Comparison of ENCODE assay signal across 2 worm cellular contexts in the genomic region with DNA sequence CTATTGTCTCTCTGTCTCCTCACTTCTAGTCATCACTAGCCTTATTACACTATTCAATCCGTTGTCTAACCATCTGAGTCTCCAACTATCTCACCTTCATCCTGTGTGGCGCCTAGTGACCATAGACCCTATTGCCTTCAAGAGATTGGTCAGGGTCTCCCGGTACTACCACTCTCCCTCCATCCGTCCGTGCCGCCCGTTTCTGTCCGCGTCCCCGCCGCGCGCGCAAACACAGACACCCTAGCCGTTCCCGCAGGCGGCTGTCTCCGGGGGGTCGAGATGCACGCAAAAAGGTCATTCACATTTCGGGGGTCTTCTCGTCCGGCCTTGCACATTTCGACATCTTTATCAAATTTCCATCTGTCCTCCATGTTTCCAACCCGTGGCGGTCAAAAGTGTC.
A peak's percentile ranks its signal among the peaks of the same experiment; 100 is the strongest.
TF ChIP-seq lines count a peak whose summit lies in the region.

No protein-coding gene starts in this region.

TF ChIP-seq in whole organism, L4 larva, 104 proteins besides CTCF, POLR2A, EP300 and RAD21 (continued from another document):
- TF ChIP-seq tag-97 (GFP tag; IDR thresholded peaks at IDR 0.05; lab: Robert Waterston, UW) (no peak), nhr-25 (tag; optimal IDR thresholded peaks at IDR 0.05; lab: Kevin White, UChicago; ENCODE audit: borderline replicate concordance, insufficient read depth) (peak; percentile 30), tra-1 (GFP tag; IDR thresholded peaks at IDR 0.05; lab: Robert Waterston, UW) (no peak), rbr-2 (tag; optimal IDR thresholded peaks at IDR 0.05; lab: Kevin White, UChicago) (peak; percentile 43), zfp-3 (GFP tag; conservative IDR thresholded peaks at IDR 0.05; lab: Robert Waterston, UW) (0 out of 2 replicates have a peak, but pooled peaks have one; percentile 39), nhr-48 (tag; optimal IDR thresholded peaks at IDR 0.05; lab: Kevin White, UChicago) (peak; percentile 38), gei-8 (GFP tag; optimal IDR thresholded peaks at IDR 0.05; lab: Kevin White, UChicago) (no peak), spr-1 (tag; optimal IDR thresholded peaks at IDR 0.05; lab: Kevin White, UChicago) (no peak), ctbp-1 (GFP tag; IDR thresholded peaks at IDR 0.05; lab: Robert Waterston, UW) (0 out of 2 replicates have a peak, but pooled peaks have one; percentile 9), mxl-2 (GFP tag; conservative IDR thresholded peaks at IDR 0.05; lab: Robert Waterston, UW) (no peak)

TF ChIP-seq in whole organism, late embryonic, 69 proteins besides CTCF, POLR2A, EP300 and RAD21 (continued from another document):
- TF ChIP-seq ceh-2 (tag; optimal IDR thresholded peaks at IDR 0.05; lab: Kevin White, UChicago) (peak; percentile 2), hlh-6 (tag; optimal IDR thresholded peaks at IDR 0.05; lab: Kevin White, UChicago) (peak; percentile 72), tbx-7 (tag; optimal IDR thresholded peaks at IDR 0.05; lab: Kevin White, UChicago) (no peak), dmd-4 (tag; optimal IDR thresholded peaks at IDR 0.05; lab: Kevin White, UChicago; ENCODE audit: borderline replicate concordance) (no peak), che-1 (tag; optimal IDR thresholded peaks at IDR 0.05; lab: Kevin White, UChicago) (no peak), elt-2 (tag; optimal IDR thresholded peaks at IDR 0.05; lab: Kevin White, UChicago) (no peak), ceh-24 (tag; optimal IDR thresholded peaks at IDR 0.05; lab: Kevin White, UChicago) (no peak), ttx-3 (tag; optimal IDR thresholded peaks at IDR 0.05; lab: Kevin White, UChicago) (no peak), fkh-6 (tag; optimal IDR thresholded peaks at IDR 0.05; lab: Kevin White, UChicago) (peak; percentile 17), pha-4 (tag; optimal IDR thresholded peaks at IDR 0.05; lab: Kevin White, UChicago) (no peak), hlh-8 (tag; optimal IDR thresholded peaks at IDR 0.05; lab: Kevin White, UChicago) (no peak), sdc-2 (tag; optimal IDR thresholded peaks at IDR 0.05; lab: Kevin White, UChicago) (peak; percentile 40), mec-3 (tag; optimal IDR thresholded peaks at IDR 0.05; lab: Kevin White, UChicago; ENCODE audit: borderline replicate concordance) (peak; percentile 2), lim-6 (tag; optimal IDR thresholded peaks at IDR 0.05; lab: Kevin White, UChicago) (no peak), ama-1 (optimal IDR thresholded peaks at IDR 0.05; lab: Kevin White, UChicago) (no peak), hlh-13 (GFP tag; optimal IDR thresholded peaks at IDR 0.05; lab: Kevin White, UChicago) (no peak), ceh-45 (GFP tag; IDR thresholded peaks at IDR 0.05; lab: Robert Waterston, UW) (no peak), C38D4.7 (GFP tag; optimal IDR thresholded peaks at IDR 0.05; lab: Kevin White, UChicago) (no peak), rnt-1 (tag; optimal IDR thresholded peaks at IDR 0.05; lab: Kevin White, UChicago) (peak; percentile 58), sox-4 (tag; optimal IDR thresholded peaks at IDR 0.05; lab: Kevin White, UChicago) (peak; percentile 11), Y22D7AL.16 (tag; optimal IDR thresholded peaks at IDR 0.05; lab: Kevin White, UChicago) (no peak), zip-5 (tag; optimal IDR thresholded peaks at IDR 0.05; lab: Kevin White, UChicago) (no peak), pax-1 (tag; optimal IDR thresholded peaks at IDR 0.05; lab: Kevin White, UChicago) (no peak), nfya-1 (tag; optimal IDR thresholded peaks at IDR 0.05; lab: Kevin White, UChicago) (peak; percentile 77), odd-2 (tag; optimal IDR thresholded peaks at IDR 0.05; lab: Kevin White, UChicago) (no peak), T23F11.4 (GFP tag; optimal IDR thresholded peaks at IDR 0.05; lab: Kevin White, UChicago) (peak; percentile 53), ref-2 (tag; optimal IDR thresholded peaks at IDR 0.05; lab: Kevin White, UChicago) (peak; percentile 73), gmeb-2 (tag; optimal IDR thresholded peaks at IDR 0.05; lab: Kevin White, UChicago) (no peak), F13H6.1 (tag; optimal IDR thresholded peaks at IDR 0.05; lab: Kevin White, UChicago) (peak; percentile 57), pag-3 (tag; optimal IDR thresholded peaks at IDR 0.05; lab: Kevin White, UChicago; ENCODE audit: borderline replicate concordance) (no peak), syd-9 (tag; optimal IDR thresholded peaks at IDR 0.05; lab: Kevin White, UChicago) (peak; percentile 35), ceh-48 (tag; optimal IDR thresholded peaks at IDR 0.05; lab: Kevin White, UChicago) (peak; percentile 15), unc-86 (tag; optimal IDR thresholded peaks at IDR 0.05; lab: Kevin White, UChicago) (no peak), ahr-1 (tag; optimal IDR thresholded peaks at IDR 0.05; lab: Kevin White, UChicago) (no peak), pqm-1 (tag; optimal IDR thresholded peaks at IDR 0.05; lab: Kevin White, UChicago) (no peak), unc-42 (tag; optimal IDR thresholded peaks at IDR 0.05; lab: Kevin White, UChicago) (no peak), ceh-34 (tag; optimal IDR thresholded peaks at IDR 0.05; lab: Kevin White, UChicago) (peak; percentile 57), elt-4 (tag; optimal IDR thresholded peaks at IDR 0.05; lab: Kevin White, UChicago) (no peak)
